Worm (Caenorhabditis elegans) whole organism, L3 larva: Measurements from ENCODE around the gene T25D3.4.
A peak's percentile ranks its signal among the peaks of the same experiment; 100 is the strongest.

ENCODE experiments used
- ZK546.5 ChIP-seq: sonication (generic microtip); optimal IDR thresholded peaks from 2 replicates; lab custom pipeline; 2017; ENCODE audit warnings: missing biosample characterization, missing genetic modification characterization
- aly-2 ChIP-seq: fragments of 150-350 bp; optimal IDR thresholded peaks from 2 replicates; lab custom pipeline; 2014; ENCODE audit warnings: missing biosample characterization, missing genetic modification characterization
- ama-1 ChIP-seq: fragments of 150-350 bp; optimal IDR thresholded peaks from 2 replicates; lab custom pipeline; 2018
- ceh-16 ChIP-seq: sonication (generic microtip); optimal IDR thresholded peaks from 2 replicates; lab custom pipeline; 2017; ENCODE audit warnings: missing biosample characterization, missing genetic modification characterization
- ceh-28 ChIP-seq: fragments of 150-350 bp; optimal IDR thresholded peaks from 2 replicates; lab custom pipeline; 2014; ENCODE audit warnings: missing biosample characterization, missing genetic modification reagents, missing genetic modification characterization
- ceh-9 ChIP-seq: sonication (generic microtip); optimal IDR thresholded peaks from 2 replicates; lab custom pipeline; 2018; ENCODE audit warnings: missing biosample characterization, missing genetic modification characterization
- egl-27 ChIP-seq: sonication (generic microtip); optimal IDR thresholded peaks from 4 replicates; lab custom pipeline; 2017; ENCODE audit warnings: missing biosample characterization, missing genetic modification reagents, missing genetic modification characterization
- egl-5 ChIP-seq: fragments of 150-350 bp; optimal IDR thresholded peaks from 2 replicates; lab custom pipeline; 2017; ENCODE audit warnings: missing biosample characterization, missing genetic modification reagents, missing genetic modification characterization, inconsistent platforms
- elt-1 ChIP-seq: fragments of 150-350 bp; optimal IDR thresholded peaks from 2 replicates; lab custom pipeline; 2014; ENCODE audit warnings: missing biosample characterization, missing genetic modification characterization
- elt-2 ChIP-seq: sonication (generic microtip); optimal IDR thresholded peaks from 2 replicates; lab custom pipeline; 2016; ENCODE audit warnings: missing genetic modification reagents, mild to moderate bottlenecking, missing genetic modification characterization, missing compliant biosample characterization
- elt-3 ChIP-seq, 3 experiments: fragments of 150-350 bp in 1 of 3; sonication (generic microtip) in 2 of 3; optimal IDR thresholded peaks; 2 replicates in 2 of 3; 4 replicates in 1 of 3; lab custom pipeline; 2014 to 2017; ENCODE audit warnings: missing biosample characterization in 3 of 3, missing genetic modification characterization in 3 of 3
- fkh-2 ChIP-seq: fragments of 150-350 bp; optimal IDR thresholded peaks from 2 replicates; lab custom pipeline; 2014; ENCODE audit warnings: missing biosample characterization, missing genetic modification reagents, missing genetic modification characterization
- hmg-11 ChIP-seq: sonication (generic microtip); optimal IDR thresholded peaks from 2 replicates; lab custom pipeline; 2016; ENCODE audit warnings: missing genetic modification characterization, missing compliant biosample characterization
- jun-1 ChIP-seq: fragments of 150-350 bp; optimal IDR thresholded peaks from 2 replicates; lab custom pipeline; 2014; ENCODE audit warnings: missing biosample characterization, missing genetic modification reagents, missing genetic modification characterization
- lin-39 ChIP-seq: fragments of 150-350 bp; optimal IDR thresholded peaks from 2 replicates; lab custom pipeline; 2018; ENCODE audit warnings: missing biosample characterization, missing genetic modification reagents, missing genetic modification characterization
- lsy-12 ChIP-seq: sonication (generic microtip); optimal IDR thresholded peaks from 2 replicates; lab custom pipeline; 2016; ENCODE audit warnings: mild to moderate bottlenecking, missing genetic modification characterization, missing compliant biosample characterization
- mdl-1 ChIP-seq: fragments of 150-350 bp; optimal IDR thresholded peaks from 2 replicates; lab custom pipeline; 2014; ENCODE audit warnings: missing biosample characterization, missing genetic modification characterization
- mml-1 ChIP-seq: fragments of 150-350 bp; sonication (generic microtip); optimal IDR thresholded peaks from 3 replicates; lab custom pipeline; 2014; ENCODE audit warnings: missing biosample characterization, missing genetic modification characterization
- nfya-1 ChIP-seq: sonication (generic microtip); optimal IDR thresholded peaks from 2 replicates; lab custom pipeline; 2017; ENCODE audit warnings: missing genetic modification characterization, mild to moderate bottlenecking, missing compliant biosample characterization, antibody characterized with exemption, moderate library complexity; ENCODE audit not compliant: insufficient read depth
- nhr-11 ChIP-seq: fragments of 150-350 bp; optimal IDR thresholded peaks from 2 replicates; lab custom pipeline; 2014; ENCODE audit warnings: missing biosample characterization, missing genetic modification characterization
- nhr-12 ChIP-seq: fragments of 150-350 bp; optimal IDR thresholded peaks from 2 replicates; lab custom pipeline; 2014; ENCODE audit warnings: missing biosample characterization, missing genetic modification characterization
- nhr-23 ChIP-seq: fragments of 150-350 bp; optimal IDR thresholded peaks from 2 replicates; lab custom pipeline; 2014; ENCODE audit warnings: missing biosample characterization, missing genetic modification reagents, missing genetic modification characterization
- nhr-237 ChIP-seq: fragments of 150-350 bp; optimal IDR thresholded peaks from 2 replicates; lab custom pipeline; 2014; ENCODE audit warnings: missing biosample characterization, missing genetic modification characterization
- nhr-25 ChIP-seq: sonication (generic microtip); optimal IDR thresholded peaks from 2 replicates; lab custom pipeline; 2017; ENCODE audit warnings: missing biosample characterization, missing genetic modification characterization
- nhr-28 ChIP-seq: fragments of 150-350 bp; optimal IDR thresholded peaks from 2 replicates; lab custom pipeline; 2014; ENCODE audit warnings: missing biosample characterization, missing genetic modification characterization
- nhr-77 ChIP-seq: fragments of 150-350 bp; optimal IDR thresholded peaks from 2 replicates; lab custom pipeline; 2014; ENCODE audit warnings: missing biosample characterization, missing genetic modification characterization
- pqm-1 ChIP-seq: fragments of 150-350 bp; optimal IDR thresholded peaks from 2 replicates; lab custom pipeline; 2017; ENCODE audit warnings: missing biosample characterization, missing genetic modification characterization, inconsistent platforms
- skn-1 ChIP-seq: fragments of 150-350 bp; optimal IDR thresholded peaks from 2 replicates; lab custom pipeline; 2014; ENCODE audit warnings: missing biosample characterization, missing genetic modification characterization
- unc-39 ChIP-seq: sonication (generic microtip); optimal IDR thresholded peaks from 4 replicates; lab custom pipeline; 2017; ENCODE audit warnings: missing biosample characterization, missing genetic modification characterization
- zag-1 ChIP-seq: fragments of 150-350 bp; optimal IDR thresholded peaks from 2 replicates; lab custom pipeline; 2014; ENCODE audit warnings: missing biosample characterization, missing genetic modification characterization
- ztf-11 ChIP-seq: fragments of 150-350 bp; optimal IDR thresholded peaks from 2 replicates; lab custom pipeline; 2014; ENCODE audit warnings: missing biosample characterization, missing genetic modification characterization
- ztf-4 ChIP-seq: fragments of 150-350 bp; optimal IDR thresholded peaks from 2 replicates; lab custom pipeline; 2014; ENCODE audit warnings: missing biosample characterization, missing genetic modification characterization

The T25D3.4 gene

DNA sequence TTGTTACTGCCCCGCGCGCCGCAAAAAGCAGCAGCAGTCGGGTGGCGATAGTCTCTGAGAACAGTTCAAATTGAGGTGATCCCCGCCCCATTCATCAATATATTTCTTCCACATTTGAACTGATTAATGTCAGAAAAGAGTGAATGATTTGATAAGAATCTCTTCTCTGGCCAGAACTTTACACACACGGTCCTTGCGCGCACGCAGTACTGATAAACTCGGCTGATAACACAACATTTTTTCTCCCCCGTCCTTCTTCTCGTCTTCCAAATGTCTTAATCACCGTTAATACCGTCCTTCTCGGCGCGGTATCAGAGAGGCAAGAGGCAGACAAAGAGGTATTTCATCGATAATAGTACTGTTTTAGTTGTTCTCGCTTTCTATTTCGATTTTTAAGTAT is 15.1 kb downstream of the T25D3.4 start, which contains the start of gene etr-1 (continued):
- no peak for TF ChIP-seq nhr-237 (tag; lab: Kevin White, UChicago)
- no peak for TF ChIP-seq ztf-4 (tag; lab: Kevin White, UChicago)
- TF ChIP-seq jun-1 (tag; lab: Kevin White, UChicago): peak; percentile 72
- TF ChIP-seq elt-2 (tag; lab: Kevin White, UChicago): peak; percentile 99
- TF ChIP-seq ama-1: peak; percentile 35
- no peak for TF ChIP-seq nhr-77 (tag; lab: Kevin White, UChicago)
- TF ChIP-seq nfya-1: no peak
- no peak for TF ChIP-seq nhr-11 (tag; lab: Kevin White, UChicago)
- TF ChIP-seq ceh-16 (tag; lab: Kevin White, UChicago): no peak
- no peak for TF ChIP-seq egl-27 (tag; lab: Kevin White, UChicago)
- TF ChIP-seq mdl-1: no peak
- no peak for TF ChIP-seq egl-5 (tag; lab: Kevin White, UChicago)

- TF ChIP-seq ZK546.5 (tag; lab: Kevin White, UChicago) (no peak), nhr-11 (tag; lab: Kevin White, UChicago) (no peak), skn-1 (tag; lab: Kevin White, UChicago) (no peak), ceh-9 (no peak), pqm-1 (tag; lab: Kevin White, UChicago) (no peak), nhr-12 (tag; lab: Kevin White, UChicago) (no peak)
Measured at ce11 chrII:163229-163628, 16.2 kb downstream of the T25D3.4 start.

ce11 chrII:173679-174078 is 26.6 kb downstream of the T25D3.4 start, which contains the start of gene T01D1.7:
Gene T01D1.7, minus strand, starts transcription at chrII:173779.
- TF ChIP-seq hmg-11 (tag; lab: Kevin White, UChicago): no peak
- no peak for TF ChIP-seq elt-1 (tag; lab: Kevin White, UChicago)
- TF ChIP-seq unc-39 (tag; lab: Kevin White, UChicago): no peak
- TF ChIP-seq ztf-11: no peak
- no peak for TF ChIP-seq nhr-12 (tag; lab: Kevin White, UChicago)
- TF ChIP-seq nhr-77 (tag; lab: Kevin White, UChicago): no peak
- no peak for TF ChIP-seq ceh-28
- no peak for TF ChIP-seq fkh-2 (tag; lab: Kevin White, UChicago)
- no peak for TF ChIP-seq pqm-1 (tag; lab: Kevin White, UChicago)
- TF ChIP-seq lin-39 (tag; lab: Kevin White, UChicago): no peak
- no peak for TF ChIP-seq mml-1 (tag; lab: Kevin White, UChicago)
- no peak for TF ChIP-seq nhr-23 (tag; lab: Kevin White, UChicago)
- TF ChIP-seq lsy-12: no peak
- no peak for TF ChIP-seq elt-2 (tag; lab: Kevin White, UChicago)

DNA sequence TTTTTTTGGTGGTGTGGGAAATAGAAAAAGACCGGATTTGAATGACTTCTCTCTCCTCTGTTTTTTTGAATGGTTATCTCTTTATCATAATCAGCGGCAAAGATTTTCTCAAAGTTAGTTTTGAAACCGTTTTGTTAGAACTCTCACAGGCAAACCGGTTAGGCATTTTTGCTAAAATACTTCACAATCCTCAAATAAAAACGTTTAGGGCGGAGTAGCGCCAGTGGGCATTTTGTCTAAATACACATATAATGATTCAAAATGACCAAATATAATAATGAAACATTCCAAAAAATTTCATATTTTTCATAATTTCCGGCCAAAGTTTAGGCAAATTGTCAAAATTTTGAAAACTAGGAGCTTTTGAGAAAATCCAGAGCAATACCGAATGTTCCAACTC is 28.8 kb downstream of the T25D3.4 start, which contains the start of gene T01D1.3:
Gene T01D1.3, minus strand, starts transcription at position 101 of the 400 bp plus-strand sequence.
- TF ChIP-seq ZK546.5 (tag; lab: Kevin White, UChicago) (no peak), unc-39 (tag; lab: Kevin White, UChicago) (no peak), aly-2 (tag; lab: Kevin White, UChicago) (no peak), elt-3 (tag; optimal IDR thresholded peaks at IDR 0.05; lab: Kevin White, UChicago) (no peak), mdl-1 (no peak), mml-1 (tag; lab: Kevin White, UChicago) (no peak), nhr-28 (tag; lab: Kevin White, UChicago) (no peak)
- TF ChIP-seq, all 47 proteins: peak for 0

DNA sequence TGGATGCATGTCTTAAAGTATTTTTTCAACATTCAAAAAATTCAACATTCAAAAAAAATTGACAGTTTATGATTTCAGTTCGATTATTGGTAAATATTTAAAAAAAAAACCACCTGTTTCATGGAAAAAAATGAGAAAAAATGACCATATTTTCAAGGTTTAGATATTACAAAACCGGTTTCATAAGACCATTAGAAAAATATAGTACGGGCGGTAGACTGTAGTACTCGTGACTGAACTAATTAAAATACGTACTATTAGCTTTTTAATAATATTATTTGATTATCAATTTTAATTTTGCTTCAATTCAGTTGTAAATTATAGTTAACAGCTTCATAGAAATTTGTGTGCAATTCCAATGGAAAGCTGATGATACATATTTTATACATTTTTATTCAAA is 29.6 kb downstream of the T25D3.4 start:
- TF ChIP-seq nhr-25 (tag; lab: Kevin White, UChicago) (no peak), zag-1 (no peak), unc-39 (tag; lab: Kevin White, UChicago) (no peak), lsy-12 (no peak), nfya-1 (no peak)

- TF ChIP-seq nhr-25 (tag; lab: Kevin White, UChicago) (peak; percentile 64), ztf-4 (tag; lab: Kevin White, UChicago) (no peak), elt-1 (tag; lab: Kevin White, UChicago) (peak; percentile 33)
Measured at ce11 chrII:178146-178545, 31.1 kb downstream of the T25D3.4 start.
